Worm (Caenorhabditis elegans) whole organism, early embryonic: Measurements from ENCODE around the gene nas-17.

Experiments used
- B0310.2 ChIP-seq: sonication (generic microtip); optimal IDR thresholded peaks from 2 replicates; lab custom pipeline; 2016; ENCODE audit warnings: mild to moderate bottlenecking, missing genetic modification characterization, missing compliant biosample characterization
- ama-1 ChIP-seq: fragments of 150-350 bp; optimal IDR thresholded peaks from 2 replicates; lab custom pipeline; 2014
- hnd-1 ChIP-seq: sonication (generic microtip); optimal IDR thresholded peaks from 2 replicates; lab custom pipeline; 2016; ENCODE audit warnings: missing genetic modification characterization, missing compliant biosample characterization
- scrt-1 ChIP-seq: fragments of 200-800 bp; sonication (Bioruptor generic); IDR thresholded peaks from 2 replicates; pipeline ENCODE4 v1.3.6; 2022; ENCODE audit warnings: missing genetic modification characterization, missing compliant biosample characterization

- TF ChIP-seq B0310.2 (tag; lab: Kevin White, UChicago) (no peak), scrt-1 (no peak), ama-1 (no peak), hnd-1 (no peak)
Measured at ce11 chrV:11379341-11379740, 19.4 kb upstream of the nas-17 start.
